Worm (Caenorhabditis elegans) whole organism, late embryonic: ENCODE data around the gene F44B9.8.

Source experiments
- C38D4.7 ChIP-seq: fragments of 200-800 bp; sonication (Bioruptor generic); optimal IDR thresholded peaks from 2 replicates; lab custom pipeline; 2018; ENCODE audit warnings: mild to moderate bottlenecking, missing genetic modification characterization, moderate library complexity, missing compliant biosample characterization
- ama-1 ChIP-seq: fragments of 150-350 bp; optimal IDR thresholded peaks from 2 replicates; lab custom pipeline; 2014
- ceh-9 ChIP-seq: sonication (generic microtip); optimal IDR thresholded peaks from 2 replicates; lab custom pipeline; 2016; ENCODE audit warnings: mild to moderate bottlenecking, missing genetic modification characterization, inconsistent platforms, missing compliant biosample characterization
- dve-1 ChIP-seq: sonication (generic microtip); optimal IDR thresholded peaks from 2 replicates; lab custom pipeline; 2017; ENCODE audit warnings: antibody characterized with exemption, mild to moderate bottlenecking, missing genetic modification characterization, missing compliant biosample characterization
- eyg-1 ChIP-seq: sonication (generic microtip); optimal IDR thresholded peaks from 2 replicates; lab custom pipeline; 2016; ENCODE audit warnings: missing genotype, missing genetic modification characterization, missing compliant biosample characterization
- fkh-10 ChIP-seq: fragments of 150-350 bp; optimal IDR thresholded peaks from 2 replicates; lab custom pipeline; 2014; ENCODE audit warnings: missing biosample characterization, missing genetic modification reagents, missing genetic modification characterization
- pag-3 ChIP-seq: sonication (generic microtip); optimal IDR thresholded peaks from 2 replicates; lab custom pipeline; 2016; ENCODE audit warnings: missing compliant biosample characterization, missing genetic modification characterization, borderline replicate concordance
- pha-2 ChIP-seq: sonication (generic microtip); optimal IDR thresholded peaks from 2 replicates; lab custom pipeline; 2017; ENCODE audit warnings: mild to moderate bottlenecking, missing genetic modification characterization, missing compliant biosample characterization
- sox-4 ChIP-seq: sonication (generic microtip); optimal IDR thresholded peaks from 2 replicates; lab custom pipeline; 2017; ENCODE audit warnings: mild to moderate bottlenecking, missing genetic modification characterization, inconsistent platforms, missing compliant biosample characterization

- TF ChIP-seq pha-2 (tag; lab: Kevin White, UChicago) (peak; percentile 98), pag-3 (peak; percentile 100), sox-4 (peak; percentile 99), dve-1 (tag; lab: Kevin White, UChicago) (peak; percentile 98), fkh-10 (GFP tag; lab: Kevin White, UChicago) (peak; percentile 42), eyg-1 (tag; lab: Kevin White, UChicago) (peak; percentile 100), ceh-9 (tag; lab: Kevin White, UChicago) (peak; percentile 91), ama-1 (lab: Kevin White, UChicago) (no peak), C38D4.7 (GFP tag; lab: Kevin White, UChicago) (peak; percentile 98)
Observed at ce11 chrIII:8043784-8044183, 14.3 kb upstream of the F44B9.8 start.
